Fruit fly (Drosophila melanogaster) whole organism, adult: ENCODE data around the gene CG4957.

ENCODE experiments used
- Crg-1 ChIP-seq: fragments of 200-800 bp; sonication (Bioruptor generic); optimal IDR thresholded peaks from 2 replicates; lab custom pipeline; 2016; ENCODE audit warnings: missing biosample characterization, missing genetic modification characterization
- Mnt ChIP-seq: fragments of 200-800 bp; sonication (Bioruptor generic); optimal IDR thresholded peaks from 2 replicates; lab custom pipeline; 2016; ENCODE audit warnings: missing biosample characterization, mild to moderate bottlenecking, missing genetic modification characterization
- bab1 ChIP-seq: fragments of 200-800 bp; sonication (Bioruptor generic); optimal IDR thresholded peaks from 3 replicates; lab custom pipeline; 2019; ENCODE audit warnings: missing biosample characterization, mild to moderate bottlenecking, missing genetic modification characterization, moderate library complexity
- cnc ChIP-seq, 2 experiments: fragments of >200 bp; optimal IDR thresholded peaks; 2 replicates each; lab custom pipeline; 2017
- ovo ChIP-seq: fragments of 200-800 bp; sonication (Bioruptor generic); optimal IDR thresholded peaks from 2 replicates; lab custom pipeline; 2016; ENCODE audit warnings: missing biosample characterization, missing genetic modification characterization

- no peak for TF ChIP-seq cnc (optimal IDR thresholded peaks at IDR 0.05; lab: Kevin White, UChicago)
- TF ChIP-seq Crg-1 (GFP tag; lab: Kevin White, UChicago), result no peak
- no peak for TF ChIP-seq ovo
- TF ChIP-seq bab1 (GFP tag; lab: Kevin White, UChicago), result no peak
- no peak for TF ChIP-seq Mnt
These were observed 17.1 kb upstream of the CG4957 start, which contains the start of gene Ror for dm6 chr2L:10251592-10251991.
